Worm (Caenorhabditis elegans) whole organism, L4 larva: ENCODE results near the gene ard-1.
A peak's percentile ranks its signal among the peaks of the same experiment; 100 is the strongest.
"Not testable (repeated sequence)": the region's sequence is repeated elsewhere in the genome, so short reads cannot be mapped to it uniquely, and the experiment has no call there.

Experiments
- F44E2.7 ChIP-seq: fragments of 200-800 bp; sonication (Bioruptor generic); IDR thresholded peaks from 2 replicates; pipeline ENCODE4 v2.1.2; 2022; ENCODE audit warnings: missing genetic modification characterization, missing compliant biosample characterization
- F49E8.2 ChIP-seq: sonication (generic microtip); optimal IDR thresholded peaks from 2 replicates; lab custom pipeline; 2016; ENCODE audit warnings: missing compliant biosample characterization, mild to moderate bottlenecking, missing genetic modification characterization, borderline replicate concordance
- T26A8.4 ChIP-seq: fragments of 200-800 bp; sonication (Bioruptor generic); IDR thresholded peaks from 2 replicates; pipeline ENCODE4 v1.3.6; 2022; ENCODE audit warnings: missing genetic modification characterization, missing compliant biosample characterization
- ZK546.5 ChIP-seq, 2 experiments: sonication (generic microtip); optimal IDR thresholded peaks; 2 replicates each; lab custom pipeline; 2017; ENCODE audit warnings: missing biosample characterization in 2 of 2, missing genetic modification characterization in 2 of 2
- aha-1 ChIP-seq: fragments of 150-350 bp; peaks from one replicate; lab custom pipeline; 2014; ENCODE audit warnings: missing biosample characterization, missing genetic modification characterization
- ama-1 ChIP-seq: fragments of 150-350 bp; optimal IDR thresholded peaks from 2 replicates; lab custom pipeline; 2014; ENCODE audit warnings: inconsistent platforms, mixed read lengths
- arid-1 ChIP-seq: fragments of 200-800 bp; sonication (Bioruptor generic); conservative IDR thresholded peaks from 2 replicates; pipeline ENCODE4 v1.3.6; 2022; ENCODE audit warnings: missing genetic modification reagents, missing genetic modification characterization, missing compliant biosample characterization
- attf-4 ChIP-seq: sonication (generic microtip); optimal IDR thresholded peaks from 3 replicates; lab custom pipeline; 2017; ENCODE audit warnings: missing biosample characterization, missing genetic modification characterization
- ceh-20 ChIP-seq: fragments of 200-800 bp; sonication (Bioruptor generic); IDR thresholded peaks from 2 replicates; pipeline ENCODE4 v1.3.6; 2022; ENCODE audit warnings: missing genetic modification reagents, missing genetic modification characterization, missing compliant biosample characterization
- cey-2 ChIP-seq: sonication (generic microtip); optimal IDR thresholded peaks from 3 replicates; lab custom pipeline; 2017; ENCODE audit warnings: missing genetic modification characterization, mild to moderate bottlenecking, missing compliant biosample characterization, antibody characterized with exemption, borderline replicate concordance; ENCODE audit not compliant: insufficient read depth
- dmd-9 ChIP-seq: fragments of 200-800 bp; sonication (Bioruptor generic); IDR thresholded peaks from 2 replicates; pipeline ENCODE4 v1.3.6; 2022; ENCODE audit warnings: missing genetic modification reagents, missing genetic modification characterization, missing compliant biosample characterization
- duxl-1 ChIP-seq: sonication (generic microtip); optimal IDR thresholded peaks from 2 replicates; lab custom pipeline; 2016; ENCODE audit warnings: mild to moderate bottlenecking, missing genetic modification characterization, moderate library complexity, missing compliant biosample characterization; ENCODE audit not compliant: poor library complexity
- gei-8 ChIP-seq: fragments of 200-800 bp; sonication (Bioruptor generic); optimal IDR thresholded peaks from 2 replicates; lab custom pipeline; 2018; ENCODE audit warnings: mild to moderate bottlenecking, missing genetic modification characterization, missing compliant biosample characterization
- hif-1 ChIP-seq, 2 experiments: sonication (generic microtip); optimal IDR thresholded peaks; 2 replicates each; lab custom pipeline; 2016 to 2017; ENCODE audit warnings: missing compliant biosample characterization in 2 of 2, missing genetic modification characterization in 2 of 2, missing genetic modification reagents in 2 of 2, missing genotype in 2 of 2, mild to moderate bottlenecking in 1 of 2
- hlh-30 ChIP-seq: sonication (generic microtip); optimal IDR thresholded peaks from 2 replicates; lab custom pipeline; 2017; ENCODE audit warnings: antibody characterized with exemption, mild to moderate bottlenecking, missing genetic modification characterization, missing compliant biosample characterization; ENCODE audit not compliant: insufficient read depth
- lin-1 ChIP-seq: fragments of 200-800 bp; sonication (Bioruptor generic); IDR thresholded peaks from 2 replicates; pipeline ENCODE4 v1.3.6; 2022; ENCODE audit warnings: missing genetic modification reagents, missing genetic modification characterization, missing compliant biosample characterization
- lin-15B ChIP-seq: fragments of 150-350 bp; sonication (generic microtip); optimal IDR thresholded peaks from 3 replicates; lab custom pipeline; 2014; ENCODE audit warnings: missing biosample characterization, missing genetic modification characterization
- madf-5 ChIP-seq, 2 experiments: fragments of 200-800 bp; sonication (Bioruptor generic); IDR thresholded peaks; 2 replicates each; pipeline ENCODE4 v1.3.6; 2022; ENCODE audit warnings: missing compliant biosample characterization in 2 of 2, missing genetic modification characterization in 2 of 2
- mdl-1 ChIP-seq, 2 experiments: fragments of 150-350 bp in 1 of 2; sonication (generic microtip) in 1 of 2; optimal IDR thresholded peaks; 2 replicates each; lab custom pipeline; 2014 to 2017; ENCODE audit warnings: missing biosample characterization in 2 of 2, missing genetic modification characterization in 2 of 2
- mep-1 ChIP-seq: fragments of 150-350 bp; sonication (generic microtip); optimal IDR thresholded peaks from 3 replicates; lab custom pipeline; 2014; ENCODE audit warnings: missing biosample characterization, missing genetic modification characterization
- nhr-102 ChIP-seq: sonication (generic microtip); optimal IDR thresholded peaks from 2 replicates; lab custom pipeline; 2016; ENCODE audit warnings: mild to moderate bottlenecking, missing genetic modification characterization, moderate library complexity, missing compliant biosample characterization
- nhr-111 ChIP-seq: fragments of 200-800 bp; sonication (Bioruptor generic); optimal IDR thresholded peaks from 2 replicates; lab custom pipeline; 2018; ENCODE audit warnings: mild to moderate bottlenecking, missing genetic modification characterization, missing compliant biosample characterization
- nhr-25 ChIP-seq: sonication (generic microtip); optimal IDR thresholded peaks from 2 replicates; lab custom pipeline; 2017; ENCODE audit warnings: missing genetic modification characterization, mild to moderate bottlenecking, missing compliant biosample characterization, antibody characterized with exemption, moderate library complexity, borderline replicate concordance; ENCODE audit not compliant: insufficient read depth
- nhr-28 ChIP-seq: fragments of 150-350 bp; optimal IDR thresholded peaks from 2 replicates; lab custom pipeline; 2014; ENCODE audit warnings: missing biosample characterization, missing genetic modification characterization
- nhr-41 ChIP-seq: fragments of 200-800 bp; sonication (Bioruptor generic); IDR thresholded peaks from 2 replicates; pipeline ENCODE4 v1.3.6; 2022; ENCODE audit warnings: missing genetic modification reagents, missing genetic modification characterization, missing compliant biosample characterization
- nhr-48 ChIP-seq: sonication (generic microtip); optimal IDR thresholded peaks from 2 replicates; lab custom pipeline; 2016; ENCODE audit warnings: mild to moderate bottlenecking, missing genetic modification characterization, missing compliant biosample characterization
- php-3 ChIP-seq: fragments of 200-800 bp; sonication (Bioruptor generic); IDR thresholded peaks from 2 replicates; pipeline ENCODE4 v1.3.6; 2022; ENCODE audit warnings: missing genetic modification reagents, missing genetic modification characterization, missing compliant biosample characterization
- pqm-1 ChIP-seq: sonication (generic microtip); optimal IDR thresholded peaks from 2 replicates; lab custom pipeline; 2017; ENCODE audit warnings: missing biosample characterization, missing genetic modification characterization
- rbr-2 ChIP-seq: sonication (generic microtip); optimal IDR thresholded peaks from 2 replicates; lab custom pipeline; 2016; ENCODE audit warnings: missing genotype, missing genetic modification characterization, missing compliant biosample characterization
- saeg-2 ChIP-seq: fragments of 200-800 bp; sonication (Bioruptor generic); IDR thresholded peaks from 2 replicates; pipeline ENCODE4 v1.3.6; 2022; ENCODE audit warnings: missing genetic modification reagents, missing genetic modification characterization, missing compliant biosample characterization
- skn-1 ChIP-seq: fragments of 150-350 bp; optimal IDR thresholded peaks from 2 replicates; lab custom pipeline; 2014; ENCODE audit warnings: missing biosample characterization, missing genetic modification characterization
- snpc-4 ChIP-seq: fragments of 150-350 bp; optimal IDR thresholded peaks from 2 replicates; lab custom pipeline; 2014; ENCODE audit warnings: missing biosample characterization, missing genetic modification characterization
- unc-130 ChIP-seq: sonication (generic microtip); optimal IDR thresholded peaks from 2 replicates; lab custom pipeline; 2016; ENCODE audit warnings: missing genetic modification reagents, missing genetic modification characterization, missing compliant biosample characterization
- unc-62 ChIP-seq, 3 experiments: fragments of 150-350 bp in 1 of 3; sonication (generic microtip); optimal IDR thresholded peaks in 2 of 3; peaks in 1 of 3; 1 replicate in 1 of 3; 2 replicates in 2 of 3; lab custom pipeline; 2014 to 2017; ENCODE audit warnings: missing biosample characterization in 3 of 3, missing genetic modification characterization in 3 of 3, missing genetic modification reagents in 3 of 3, missing genotype in 1 of 3
- zfp-2 ChIP-seq: sonication (generic microtip); optimal IDR thresholded peaks from 2 replicates; lab custom pipeline; 2016; ENCODE audit warnings: mild to moderate bottlenecking, missing genetic modification characterization, missing compliant biosample characterization
- zfp-3 ChIP-seq: fragments of 200-800 bp; sonication (Bioruptor generic); conservative IDR thresholded peaks from 2 replicates; pipeline ENCODE4 v1.3.6; 2022; ENCODE audit warnings: missing genetic modification reagents, missing genetic modification characterization, missing compliant biosample characterization
- ztf-7 ChIP-seq: fragments of 150-350 bp; optimal IDR thresholded peaks from 2 replicates; lab custom pipeline; 2014; ENCODE audit warnings: missing biosample characterization, missing genetic modification characterization

Gene ard-1

DNA sequence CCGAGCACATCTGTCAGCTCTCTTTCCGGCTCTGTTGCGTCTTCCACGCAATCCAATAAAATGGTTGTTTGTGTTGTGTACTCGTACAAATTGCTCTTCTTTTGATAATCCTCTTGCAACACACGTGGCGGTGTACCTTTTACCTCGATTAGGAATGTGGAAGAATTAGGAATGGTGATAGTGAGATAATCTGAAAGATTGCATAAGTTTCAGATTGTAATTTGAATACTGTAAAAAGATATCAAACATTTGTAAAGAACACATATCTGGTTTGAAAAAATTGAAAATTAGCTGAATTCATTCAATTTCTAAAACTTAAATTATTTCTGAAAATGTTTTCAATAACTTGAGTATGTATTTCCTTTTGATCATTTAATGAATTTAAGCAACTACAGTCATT, 33.8 kb downstream of the ard-1 start, which contains the start of gene C08F8.6:
C08F8.6 (minus strand) TSS at position 101 of the 400 bp plus-strand sequence.
- TF ChIP-seq nhr-48 (tag; lab: Kevin White, UChicago) (no peak), mdl-1 (tag; optimal IDR thresholded peaks at IDR 0.05; lab: Kevin White, UChicago) (no peak), pqm-1 (no peak), nhr-25 (tag; lab: Kevin White, UChicago) (no peak), nhr-41 (GFP tag; lab: Robert Waterston, UW) (no peak), php-3 (GFP tag; lab: Robert Waterston, UW) (no peak)

DNA sequence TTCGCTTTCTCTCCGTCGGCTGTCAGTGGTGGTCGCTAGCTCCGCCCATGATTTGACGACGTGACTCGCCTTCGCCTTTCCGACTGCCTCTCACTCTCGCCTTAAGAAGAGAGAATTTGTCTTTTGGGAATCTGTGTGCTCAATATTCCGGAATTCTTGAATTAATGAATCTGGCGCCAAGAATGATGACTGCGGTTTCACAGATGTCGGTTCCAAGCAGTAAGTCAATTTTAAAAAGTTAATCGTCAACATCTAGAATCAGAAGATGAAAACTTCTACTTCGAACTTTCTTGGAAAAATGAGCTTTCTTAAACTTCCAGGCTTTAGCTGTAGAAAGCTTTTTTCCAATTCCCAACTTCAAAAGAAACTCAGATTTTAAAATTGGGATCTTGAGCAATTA, 38.6 kb downstream of the ard-1 start, which contains the start of gene nhr-67:
nhr-67 (plus strand) TSS at position 97 of the 400 bp plus-strand sequence.
- TF ChIP-seq aha-1, result peak; percentile 98
- peak in 1 of 2 experiments; percentile 43 for TF ChIP-seq unc-62 (GFP tag; optimal IDR thresholded peaks at IDR 0.05 in 1 of 2; lab: Kevin White, UChicago)
- no peak for TF ChIP-seq unc-62 (tag; optimal IDR thresholded peaks at IDR 0.05; lab: Kevin White, UChicago)
- TF ChIP-seq duxl-1 (tag; lab: Kevin White, UChicago), result no peak
- TF ChIP-seq attf-4, result no peak
- no peak for TF ChIP-seq snpc-4

DNA sequence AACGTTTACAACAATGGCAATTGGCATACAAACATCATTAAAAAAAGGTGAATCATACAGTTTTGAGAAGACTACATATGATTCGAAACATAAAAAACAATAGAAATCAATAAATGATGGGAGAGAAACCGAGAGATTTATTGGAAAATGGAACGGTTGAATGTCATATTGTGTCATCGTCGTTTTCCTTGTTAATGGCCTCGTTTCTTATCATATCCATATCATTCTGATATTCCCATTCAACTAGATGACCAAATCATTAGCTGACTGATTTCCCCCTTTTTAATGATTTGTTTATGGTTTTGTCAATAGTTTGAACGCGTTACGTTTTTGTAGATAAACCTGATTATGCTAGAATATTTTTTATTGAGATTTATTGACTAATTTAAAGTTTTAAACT, 43.7 kb downstream of the ard-1 start:
- TF ChIP-seq nhr-111 (GFP tag; lab: Kevin White, UChicago), result no peak
- peak; percentile 45 for TF ChIP-seq nhr-28
- TF ChIP-seq, all 104 proteins: peak for 1

DNA sequence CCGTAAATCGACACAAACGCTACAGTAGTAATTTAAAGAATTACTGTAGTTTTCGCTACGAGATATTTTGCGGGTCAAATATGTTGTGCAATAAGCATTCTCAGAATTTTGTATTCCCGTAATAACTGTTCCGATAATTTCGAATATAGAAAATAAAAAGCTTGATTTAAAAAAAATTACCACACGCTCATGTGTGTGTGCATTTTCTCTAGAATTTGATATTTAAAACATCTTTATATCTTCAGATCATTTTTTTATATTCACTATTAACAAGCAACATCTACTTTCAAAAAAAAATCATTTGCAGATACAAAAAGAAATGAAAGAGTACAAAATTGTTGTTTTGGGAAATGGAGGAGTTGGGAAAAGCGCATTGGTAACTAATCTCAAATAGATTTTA, 45.9 kb downstream of the ard-1 start, which contains the start of gene rap-3:
rap-3 (plus strand) TSS at position 301 of the 400 bp plus-strand sequence.
- TF ChIP-seq lin-15B (tag; lab: Kevin White, UChicago) (no peak), mep-1 (tag; lab: Kevin White, UChicago) (no peak), aha-1 (no peak), nhr-25 (tag; lab: Kevin White, UChicago) (no peak), gei-8 (GFP tag; lab: Kevin White, UChicago) (no peak), skn-1 (tag; lab: Kevin White, UChicago) (no peak), F44E2.7 (GFP tag; lab: Robert Waterston, UW) (no peak), rbr-2 (tag; lab: Kevin White, UChicago) (no peak), cey-2 (tag; lab: Kevin White, UChicago) (no peak)
- TF ChIP-seq, all 104 proteins: peak for 0

ce11 chrIV:11178495-11178894, 47.4 kb downstream of the ard-1 start, which contains the start of gene C08F8.9:
TSS of gene C08F8.9 (minus strand) at chrIV:11178595.
- peak; percentile 23 for TF ChIP-seq ama-1 (lab: Kevin White, UChicago)
- TF ChIP-seq saeg-2 (GFP tag; lab: Robert Waterston, UW), result no peak
- no peak for TF ChIP-seq zfp-3 (GFP tag; lab: Robert Waterston, UW)

- TF ChIP-seq zfp-2 (tag; lab: Kevin White, UChicago) (peak; percentile 32), nhr-28 (peak; percentile 96), T26A8.4 (peak; percentile 93), hlh-30 (tag; lab: Kevin White, UChicago) (peak; percentile 70), hif-1 (tag; optimal IDR thresholded peaks at IDR 0.05; lab: Kevin White, UChicago) (peak in 1 of 2 experiments; percentile 57), lin-1 (peak; percentile 77), ceh-20 (GFP tag; lab: Robert Waterston, UW) (peak; percentile 94), ZK546.5 (tag; optimal IDR thresholded peaks at IDR 0.05; lab: Kevin White, UChicago) (peak in 1 of 2 experiments; percentile 52), madf-5 (GFP tag; IDR thresholded peaks at IDR 0.05; lab: Robert Waterston, UW) (0 out of 4 replicates have a peak, but pooled peaks of 1 of the 2 experiments have one; percentile 58), unc-62 (GFP tag; optimal IDR thresholded peaks at IDR 0.05 in 1 of 2; lab: Kevin White, UChicago) (peak in 1 of 2 experiments; percentile 97), zfp-3 (GFP tag; lab: Robert Waterston, UW) (peak; percentile 80), saeg-2 (GFP tag; lab: Robert Waterston, UW) (0 out of 2 replicates have a peak, but pooled peaks have one; percentile 43), unc-130 (peak; percentile 46), arid-1 (GFP tag; lab: Robert Waterston, UW) (peak; percentile 90), F49E8.2 (tag; lab: Kevin White, UChicago) (peak; percentile 61), duxl-1 (tag; lab: Kevin White, UChicago) (peak; percentile 76), nhr-102 (tag; lab: Kevin White, UChicago) (peak; percentile 70), pqm-1 (peak; percentile 35), dmd-9 (GFP tag; lab: Robert Waterston, UW) (peak; percentile 91), ztf-7 (peak; percentile 67)
- not testable (repeated sequence) for TF ChIP-seq unc-62 (tag; optimal IDR thresholded peaks at IDR 0.05; lab: Kevin White, UChicago)
These were observed 48.2 kb downstream of the ard-1 start, which contains the start of gene cpt-2 for ce11 chrIV:11179123-11179740. TSS of gene cpt-2 (plus strand) at chrIV:11179645.
